Fruit fly (Drosophila melanogaster) whole organism, embryonic: ENCODE data around the gene Tep4.

Experiments
- Adf1 ChIP-seq: fragments of 200-800 bp; sonication (Bioruptor generic); IDR thresholded peaks from 2 replicates; pipeline ENCODE4 v1.3.6; 2022; ENCODE audit warnings: missing biosample characterization, missing genetic modification characterization
- Awh ChIP-seq: fragments of 200-800 bp; sonication (Bioruptor generic); IDR thresholded peaks from 2 replicates; pipeline ENCODE4, ENCODE4 v1.3.6; 2022; ENCODE audit warnings: missing biosample characterization, missing genetic modification characterization
- BtbVII ChIP-seq: fragments of 200-800 bp; sonication (Bioruptor generic); optimal IDR thresholded peaks from 3 replicates; lab custom pipeline; 2017; ENCODE audit warnings: missing biosample characterization, mild to moderate bottlenecking, missing genetic modification characterization
- CG10147 ChIP-seq: fragments of 200-800 bp; sonication (Bioruptor generic); optimal IDR thresholded peaks from 2 replicates; lab custom pipeline; 2019; ENCODE audit warnings: missing biosample characterization, mild to moderate bottlenecking, missing genetic modification characterization, moderate library complexity
- CG1024 ChIP-seq: fragments of 200-800 bp; sonication (Bioruptor generic); IDR thresholded peaks from 2 replicates; pipeline ENCODE4 v1.3.6; 2022; ENCODE audit warnings: missing biosample characterization, missing genetic modification characterization
- CG10654 ChIP-seq: fragments of 200-800 bp; sonication (Bioruptor generic); optimal IDR thresholded peaks from 2 replicates; lab custom pipeline; 2016; ENCODE audit warnings: missing biosample characterization, missing genetic modification characterization
- CG12769 ChIP-seq: fragments of 200-800 bp; sonication (Bioruptor generic); optimal IDR thresholded peaks from 2 replicates; lab custom pipeline; 2019; ENCODE audit warnings: missing biosample characterization, mild to moderate bottlenecking, missing genetic modification characterization, moderate library complexity
- CG13287 ChIP-seq: fragments of 200-800 bp; sonication (Bioruptor generic); IDR thresholded peaks from 2 replicates; pipeline ENCODE4 v1.3.6; 2022; ENCODE audit warnings: missing biosample characterization, missing genetic modification characterization; ENCODE audit not compliant: partially characterized antibody
- CG15073 ChIP-seq: fragments of 200-800 bp; sonication (Bioruptor generic); optimal IDR thresholded peaks from 2 replicates; lab custom pipeline; 2016; ENCODE audit warnings: missing biosample characterization, missing genetic modification characterization
- CG15269 ChIP-seq: fragments of 200-800 bp; sonication (Bioruptor generic); optimal IDR thresholded peaks from 2 replicates; lab custom pipeline; 2018; ENCODE audit warnings: missing biosample characterization, mild to moderate bottlenecking, missing genetic modification characterization, moderate library complexity
- CG16779 ChIP-seq: fragments of 200-800 bp; sonication (Bioruptor generic); IDR thresholded peaks from 2 replicates; pipeline ENCODE4 v1.3.6; 2022; ENCODE audit warnings: missing biosample characterization, missing genetic modification characterization
- CG18011 ChIP-seq: fragments of 200-800 bp; sonication (Bioruptor generic); optimal IDR thresholded peaks from 2 replicates; lab custom pipeline; 2017; ENCODE audit warnings: missing biosample characterization, missing genetic modification characterization, mild to moderate bottlenecking, moderate library complexity, missing genotype
- CG3065 ChIP-seq: fragments of 200-800 bp; sonication (Bioruptor generic); optimal IDR thresholded peaks from 2 replicates; lab custom pipeline; 2016; ENCODE audit warnings: missing biosample characterization, missing genetic modification characterization
- CG3838 ChIP-seq: fragments of 200-800 bp; sonication (Bioruptor generic); optimal IDR thresholded peaks from 3 replicates; lab custom pipeline; 2016; ENCODE audit warnings: missing biosample characterization, missing genetic modification characterization
- CG5180 ChIP-seq: fragments of 200-800 bp; sonication (Bioruptor generic); optimal IDR thresholded peaks from 3 replicates; lab custom pipeline; 2017; ENCODE audit warnings: missing biosample characterization, missing genetic modification characterization, mild to moderate bottlenecking, moderate library complexity, missing genetic modification reagents
- CG5953 ChIP-seq: fragments of 200-800 bp; sonication (Bioruptor generic); IDR thresholded peaks from 2 replicates; pipeline ENCODE4 v1.3.6; 2022; ENCODE audit warnings: missing biosample characterization, missing genetic modification characterization
- CG7963 ChIP-seq: fragments of 200-800 bp; sonication (Bioruptor generic); IDR thresholded peaks from 3 replicates; pipeline ENCODE4 v1.3.6; 2022; ENCODE audit warnings: missing biosample characterization, missing genetic modification characterization; ENCODE audit not compliant: partially characterized antibody
- CG8089 ChIP-seq: fragments of 200-800 bp; sonication (Bioruptor generic); optimal IDR thresholded peaks from 3 replicates; lab custom pipeline; 2016; ENCODE audit warnings: missing biosample characterization, missing genetic modification characterization
- CG8290 ChIP-seq, 3 experiments: fragments of 200-800 bp; sonication (Bioruptor generic); optimal IDR thresholded peaks; 2 replicates each; lab custom pipeline; 2016 to 2019; ENCODE audit warnings: missing biosample characterization in 3 of 3, missing genetic modification characterization in 3 of 3, mild to moderate bottlenecking in 2 of 3, moderate library complexity in 1 of 3
- Camta ChIP-seq: fragments of 200-800 bp; sonication (Bioruptor generic); optimal IDR thresholded peaks from 2 replicates; lab custom pipeline; 2016; ENCODE audit warnings: missing biosample characterization, missing genetic modification characterization
- Gug ChIP-seq: fragments of 200-800 bp; sonication (Bioruptor generic); IDR thresholded peaks from 4 replicates; pipeline ENCODE4 v1.3.6; 2022; ENCODE audit warnings: missing biosample characterization, missing genetic modification characterization
- MESR4 ChIP-seq: fragments of 200-800 bp; sonication (Bioruptor generic); optimal IDR thresholded peaks from 2 replicates; lab custom pipeline; 2018; ENCODE audit warnings: missing biosample characterization, mild to moderate bottlenecking, missing genetic modification characterization, moderate library complexity
- MTF-1 ChIP-seq: fragments of 200-800 bp; sonication (Bioruptor generic); optimal IDR thresholded peaks from 2 replicates; lab custom pipeline; 2018; ENCODE audit warnings: missing biosample characterization, mild to moderate bottlenecking, missing genetic modification characterization, borderline replicate concordance
- NC2β ChIP-seq: fragments of 200-800 bp; sonication (Bioruptor generic); optimal IDR thresholded peaks from 2 replicates; lab custom pipeline; 2016; ENCODE audit warnings: missing biosample characterization, missing genetic modification characterization
- Sin3A ChIP-seq: fragments of >200 bp; optimal IDR thresholded peaks from 2 replicates; lab custom pipeline; 2018
- Ssrp ChIP-seq: fragments of 200-800 bp; sonication (Bioruptor generic); optimal IDR thresholded peaks from 2 replicates; lab custom pipeline; 2018; ENCODE audit warnings: missing biosample characterization, mild to moderate bottlenecking, missing genetic modification characterization, moderate library complexity
- Usf ChIP-seq: fragments of 200-800 bp; sonication (Bioruptor generic); optimal IDR thresholded peaks from 2 replicates; lab custom pipeline; 2017; ENCODE audit warnings: missing genotype, missing biosample characterization, missing genetic modification characterization
- ab ChIP-seq: fragments of 200-800 bp; sonication (Bioruptor generic); optimal IDR thresholded peaks from 2 replicates; lab custom pipeline; 2016; ENCODE audit warnings: missing biosample characterization, missing genetic modification characterization
- ac ChIP-seq: fragments of 200-800 bp; sonication (Bioruptor generic); optimal IDR thresholded peaks from 3 replicates; lab custom pipeline; 2017; ENCODE audit warnings: missing biosample characterization, mild to moderate bottlenecking, missing genetic modification characterization
- bcd ChIP-seq: fragments of 200-800 bp; sonication (Bioruptor generic); optimal IDR thresholded peaks from 2 replicates; lab custom pipeline; 2017; ENCODE audit warnings: missing biosample characterization, mild to moderate bottlenecking, missing genetic modification characterization
- ci ChIP-seq: fragments of 200-800 bp; sonication (Bioruptor generic); IDR thresholded peaks from 3 replicates; pipeline ENCODE4 v1.3.6; 2022; ENCODE audit warnings: missing biosample characterization, missing genetic modification characterization
- ewg ChIP-seq: fragments of 200-800 bp; sonication (Bioruptor generic); optimal IDR thresholded peaks from 3 replicates; lab custom pipeline; 2017; ENCODE audit warnings: mild to moderate bottlenecking, missing biosample characterization, missing genetic modification reagents, missing genetic modification characterization
- fu2 ChIP-seq: fragments of 200-800 bp; sonication (Bioruptor generic); optimal IDR thresholded peaks from 2 replicates; lab custom pipeline; 2016; ENCODE audit warnings: missing biosample characterization, missing genetic modification characterization
- hth ChIP-seq: fragments of >200 bp; optimal IDR thresholded peaks from 2 replicates; lab custom pipeline; 2017; ENCODE audit warnings: inconsistent platforms
- inv ChIP-seq: fragments of 200-800 bp; sonication (Bioruptor generic); IDR thresholded peaks from 2 replicates; pipeline ENCODE4 v1.3.6; 2022; ENCODE audit warnings: missing biosample characterization, missing genetic modification characterization; ENCODE audit not compliant: partially characterized antibody
- kni ChIP-seq: fragments of 200-800 bp; sonication (Bioruptor generic); optimal IDR thresholded peaks from 3 replicates; lab custom pipeline; 2017; ENCODE audit warnings: mild to moderate bottlenecking, missing biosample characterization, missing genetic modification reagents, missing genetic modification characterization
- knrl ChIP-seq: fragments of 200-800 bp; sonication (Bioruptor generic); IDR thresholded peaks from 3 replicates; pipeline ENCODE4 v1.3.6; 2022; ENCODE audit warnings: missing biosample characterization, missing genetic modification characterization; ENCODE audit not compliant: partially characterized antibody
- lab ChIP-seq: fragments of 200-800 bp; sonication (Bioruptor generic); optimal IDR thresholded peaks from 3 replicates; lab custom pipeline; 2017; ENCODE audit warnings: missing biosample characterization, missing genetic modification characterization, mild to moderate bottlenecking, moderate library complexity, missing genetic modification reagents
- pan ChIP-seq, 4 experiments: fragments of >200 bp in 3 of 4; fragments of 200-800 bp in 1 of 4; sonication (Bioruptor generic) in 1 of 4; optimal IDR thresholded peaks in 3 of 4; IDR thresholded peaks in 1 of 4; 2 replicates each; pipeline versions ENCODE4 v1.3.6 to Lab custom; 2017 to 2022; ENCODE audit warnings: missing biosample characterization in 2 of 4, missing genetic modification characterization in 2 of 4, mixed read lengths in 1 of 4
- pum ChIP-seq: fragments of 200-800 bp; sonication (Bioruptor generic); optimal IDR thresholded peaks from 2 replicates; lab custom pipeline; 2016; ENCODE audit warnings: missing biosample characterization, missing genetic modification characterization
- repo ChIP-seq: fragments of 200-800 bp; sonication (Bioruptor generic); optimal IDR thresholded peaks from 2 replicates; lab custom pipeline; 2016; ENCODE audit warnings: missing biosample characterization, missing genetic modification characterization
- sisA ChIP-seq: fragments of 200-800 bp; sonication (Bioruptor generic); IDR thresholded peaks from 2 replicates; pipeline ENCODE4 v1.3.6; 2022; ENCODE audit warnings: missing biosample characterization, missing genetic modification characterization
- tgo ChIP-seq: fragments of 200-800 bp; sonication (Bioruptor generic); IDR thresholded peaks from 3 replicates; pipeline ENCODE4 v1.3.6; 2022; ENCODE audit warnings: missing biosample characterization, missing genetic modification characterization
- tll ChIP-seq, 2 experiments: fragments of 200-800 bp in 1 of 2; fragments of >200 bp in 1 of 2; sonication (Bioruptor generic) in 1 of 2; optimal IDR thresholded peaks; 2 replicates each; lab custom pipeline; 2017 to 2019; ENCODE audit warnings: missing biosample characterization in 2 of 2, missing genetic modification characterization in 2 of 2, mild to moderate bottlenecking in 1 of 2, moderate library complexity in 1 of 2
- trem ChIP-seq: fragments of 200-800 bp; optimal IDR thresholded peaks from 3 replicates; lab custom pipeline; 2019; ENCODE audit warnings: missing biosample characterization, mild to moderate bottlenecking, missing genetic modification characterization, moderate library complexity
- ttk ChIP-seq: fragments of 200-800 bp; sonication (Bioruptor generic); IDR thresholded peaks from 2 replicates; pipeline ENCODE4 v2.1.2; 2022; ENCODE audit warnings: missing biosample characterization, missing genetic modification characterization
- twi ChIP-seq: fragments of 200-800 bp; optimal IDR thresholded peaks from 2 replicates; lab custom pipeline; 2019; ENCODE audit warnings: missing biosample characterization, mild to moderate bottlenecking, missing genetic modification characterization, moderate library complexity
- vvl ChIP-seq: fragments of 200-800 bp; sonication (Bioruptor generic); IDR thresholded peaks from 2 replicates; pipeline ENCODE4 v1.3.6; 2022; ENCODE audit warnings: missing biosample characterization, missing genetic modification characterization
- z ChIP-seq: fragments of 200-800 bp; sonication (Bioruptor generic); IDR thresholded peaks from 3 replicates; pipeline ENCODE4 v1.3.6; 2022; ENCODE audit warnings: missing biosample characterization, missing genetic modification characterization

Tep4 gene

dm6 chr2L:19528308-19528707, 20.0 kb upstream of the Tep4 start (continued):
- peak; percentile 82 for TF ChIP-seq Awh (GFP tag; lab: Robert Waterston, UW)
- peak; percentile 88 for TF ChIP-seq ab (GFP tag; lab: Kevin White, UChicago)
- TF ChIP-seq CG16779 (GFP tag; lab: Robert Waterston, UW) = peak; percentile 98
- peak; percentile 97 for TF ChIP-seq tgo (GFP tag; lab: Robert Waterston, UW)
- peak; percentile 92 for TF ChIP-seq Camta (GFP tag; lab: Kevin White, UChicago)
- no peak for TF ChIP-seq knrl (GFP tag; lab: Robert Waterston, UW)
- TF ChIP-seq Gug = peak; percentile 93
- TF ChIP-seq CG5180 = no peak
- TF ChIP-seq CG5953 (GFP tag; lab: Robert Waterston, UW) = peak; percentile 81
- TF ChIP-seq tll (GFP tag; optimal IDR thresholded peaks at IDR 0.05; lab: Kevin White, UChicago) = no peak
- TF ChIP-seq fu2 = peak; percentile 95
- TF ChIP-seq CG10147 (GFP tag; lab: Kevin White, UChicago) = peak; percentile 98
- peak; percentile 94 for TF ChIP-seq Usf (GFP tag; lab: Kevin White, UChicago)
- peak; percentile 99 for TF ChIP-seq lab
- TF ChIP-seq hth = no peak
- peak; percentile 74 for TF ChIP-seq ewg (GFP tag; lab: Kevin White, UChicago)
- TF ChIP-seq CG8290 (GFP tag; optimal IDR thresholded peaks at IDR 0.05; lab: Kevin White, UChicago) = peak; percentile 24
- TF ChIP-seq CG8290 (tag; optimal IDR thresholded peaks at IDR 0.05; lab: Kevin White, UChicago) = peak in 1 of 2 experiments; percentile 97
- TF ChIP-seq CG13287 (GFP tag; lab: Robert Waterston, UW) = peak; percentile 58; the same call in 1 of the 2 replicates
- peak; percentile 74 for TF ChIP-seq twi (tag; lab: Kevin White, UChicago)
- peak; percentile 28 for TF ChIP-seq CG15073 (GFP tag; lab: Kevin White, UChicago)
- peak; percentile 85 for TF ChIP-seq CG10654
- peak; percentile 97 for TF ChIP-seq vvl (GFP tag; lab: Robert Waterston, UW)
- TF ChIP-seq inv (GFP tag; lab: Robert Waterston, UW) = no peak
- TF ChIP-seq Ssrp (tag; lab: Kevin White, UChicago) = peak; percentile 73
- peak; percentile 23 for TF ChIP-seq ac (GFP tag; lab: Kevin White, UChicago)
- peak; percentile 77 for TF ChIP-seq CG8089 (GFP tag; lab: Kevin White, UChicago)
- peak; percentile 99 for TF ChIP-seq CG12769 (tag; lab: Kevin White, UChicago)
- peak; percentile 96 for TF ChIP-seq ci (GFP tag; lab: Robert Waterston, UW)
- TF ChIP-seq CG3065 (GFP tag; lab: Kevin White, UChicago) = peak; percentile 74
- TF ChIP-seq pan (optimal IDR thresholded peaks at IDR 0.05; lab: Kevin White, UChicago) = no peak
- TF ChIP-seq pan (GFP tag; optimal IDR thresholded peaks at IDR 0.05 in 1 of 2, IDR thresholded peaks at IDR 0.05 in 1 of 2) = peak in 1 of 2 experiments; percentile 98
- TF ChIP-seq ttk (GFP tag; lab: Robert Waterston, UW) = peak; percentile 84
- TF ChIP-seq bcd = peak; percentile 94
- peak; percentile 98 for TF ChIP-seq CG15269 (tag; lab: Kevin White, UChicago)
- no peak for TF ChIP-seq Sin3A (lab: Kevin White, UChicago)
- TF ChIP-seq CG3838 (GFP tag; lab: Kevin White, UChicago) = peak; percentile 79
- TF ChIP-seq CG7963 (GFP tag; lab: Robert Waterston, UW) = no peak
- peak; percentile 98 for TF ChIP-seq BtbVII (GFP tag; lab: Kevin White, UChicago)
- peak; percentile 85 for TF ChIP-seq repo (GFP tag; lab: Kevin White, UChicago)
- peak; percentile 51 for TF ChIP-seq MESR4
- TF ChIP-seq Adf1 = peak; percentile 90
- peak; percentile 32; the same call in 1 of the 3 replicates for TF ChIP-seq z
- peak; percentile 73 for TF ChIP-seq CG1024 (GFP tag; lab: Robert Waterston, UW)
- TF ChIP-seq kni (GFP tag; lab: Kevin White, UChicago) = no peak
- TF ChIP-seq MTF-1 (GFP tag; lab: Kevin White, UChicago) = peak; percentile 80
- peak; percentile 91 for TF ChIP-seq sisA (GFP tag; lab: Robert Waterston, UW)
- TF ChIP-seq CG18011 (GFP tag; lab: Kevin White, UChicago) = peak; percentile 87
- peak; percentile 85 for TF ChIP-seq NC2β (GFP tag; lab: Kevin White, UChicago)
- TF ChIP-seq pum (GFP tag; lab: Kevin White, UChicago) = peak; percentile 72
- TF ChIP-seq trem = peak; percentile 50
